Fruit fly (Drosophila melanogaster): ENCODE data around the gene bt.

The bt gene

DNA sequence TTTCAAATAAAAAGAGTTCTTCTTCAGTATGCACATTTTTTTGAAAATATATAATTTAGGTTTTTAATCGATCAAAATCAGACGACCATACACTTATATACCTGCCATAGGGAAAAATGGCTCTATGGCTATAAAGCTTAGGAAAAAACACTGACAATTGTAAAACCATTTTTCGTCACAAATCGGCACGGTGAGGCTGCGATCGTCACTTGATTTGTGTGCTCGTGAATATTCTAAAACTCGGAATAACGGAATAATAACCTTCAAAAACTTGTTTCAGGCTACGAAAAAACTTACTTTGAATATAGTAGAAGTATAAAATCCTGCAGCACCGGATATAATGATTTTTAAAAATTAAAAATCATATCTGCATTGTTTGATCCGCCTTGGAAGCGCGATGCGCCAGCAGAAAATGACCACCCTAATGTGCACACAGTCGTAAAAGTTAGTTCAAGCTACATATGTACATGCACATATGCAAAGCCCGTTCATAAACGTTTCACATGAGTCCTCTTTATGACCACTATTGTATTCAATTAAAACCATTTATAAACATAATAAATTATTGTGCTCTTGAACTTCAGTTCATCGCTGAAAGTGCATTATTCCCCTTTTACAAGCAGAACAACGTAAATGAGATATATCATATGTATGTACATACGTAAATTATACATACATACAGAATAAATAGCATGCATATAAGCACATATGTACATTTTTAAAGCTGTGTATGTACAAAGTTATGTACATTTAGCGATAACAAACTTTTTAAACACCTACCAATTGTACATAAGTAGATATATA lies 29.1 kb upstream of the bt start (continued):
- TF ChIP-seq Sox15 (GFP tag; optimal IDR thresholded peaks at IDR 0.05), result no peak
- TF ChIP-seq CG31627 (GFP tag; optimal IDR thresholded peaks at IDR 0.05), result peak; percentile 37
- TF ChIP-seq CG10669 (GFP tag; optimal IDR thresholded peaks at IDR 0.05), result no peak
- TF ChIP-seq fkh (GFP tag; optimal IDR thresholded peaks at IDR 0.05), result no peak
- TF ChIP-seq CG11902 (GFP tag; optimal IDR thresholded peaks at IDR 0.05), result no peak
- no peak for TF ChIP-seq vri (GFP tag; optimal IDR thresholded peaks at IDR 0.05)
- peak; percentile 38 for TF ChIP-seq CG8632 (GFP tag; optimal IDR thresholded peaks at IDR 0.05)
- TF ChIP-seq Eip78C (GFP tag), result peak; percentile 84
- TF ChIP-seq Gug (GFP tag; IDR thresholded peaks at IDR 0.05), result no peak
- no peak for TF ChIP-seq CG15336 (GFP tag; IDR thresholded peaks at IDR 0.05)
- no peak for TF ChIP-seq CG7368 (GFP tag; optimal IDR thresholded peaks at IDR 0.05)
- TF ChIP-seq eg (GFP tag; IDR thresholded peaks at IDR 0.05), result no peak
- peak; percentile 11 for TF ChIP-seq OdsH (GFP tag; optimal IDR thresholded peaks at IDR 0.05)
- no peak for TF ChIP-seq CG11762 (GFP tag; optimal IDR thresholded peaks at IDR 0.05; ENCODE audit: insufficient read depth)
- no peak for TF ChIP-seq spab (GFP tag; optimal IDR thresholded peaks at IDR 0.05)

- TF ChIP-seq CG6163 (GFP tag; IDR thresholded peaks at IDR 0.05) (no peak), esn (GFP tag; optimal IDR thresholded peaks at IDR 0.05) (peak; percentile 15), OdsH (GFP tag; optimal IDR thresholded peaks at IDR 0.05) (peak; percentile 10), CG1621 (tag; optimal IDR thresholded peaks at IDR 0.05) (no peak), ss (GFP tag; optimal IDR thresholded peaks at IDR 0.05) (peak in 1 of 2 experiments; percentile 10), Smox (GFP tag; optimal IDR thresholded peaks at IDR 0.05) (no peak), vri (GFP tag; optimal IDR thresholded peaks at IDR 0.05) (peak; percentile 50), Ets21C (GFP tag; optimal IDR thresholded peaks at IDR 0.05) (no peak), Sox14 (GFP tag; optimal IDR thresholded peaks at IDR 0.05) (peak; percentile 6), CG6792 (GFP tag; optimal IDR thresholded peaks at IDR 0.05) (peak; percentile 13), Sox102F (GFP tag; optimal IDR thresholded peaks at IDR 0.05) (peak; percentile 60), CG10631 (GFP tag; optimal IDR thresholded peaks at IDR 0.05) (no peak), Eip78C (GFP tag) (peak; percentile 75), acj6 (GFP tag; optimal IDR thresholded peaks at IDR 0.05) (peak; percentile 6), pdm3 (GFP tag; optimal IDR thresholded peaks at IDR 0.05) (peak; percentile 13), CG11294 (GFP tag; IDR thresholded peaks at IDR 0.05) (no peak), CG6854 (GFP tag; optimal IDR thresholded peaks at IDR 0.05) (peak; percentile 45)
Observed at dm6 chr4:695845-696244, 28.4 kb upstream of the bt start, which contains the start of gene myo. TSS of gene myo (minus strand) at chr4:696055.

DNA sequence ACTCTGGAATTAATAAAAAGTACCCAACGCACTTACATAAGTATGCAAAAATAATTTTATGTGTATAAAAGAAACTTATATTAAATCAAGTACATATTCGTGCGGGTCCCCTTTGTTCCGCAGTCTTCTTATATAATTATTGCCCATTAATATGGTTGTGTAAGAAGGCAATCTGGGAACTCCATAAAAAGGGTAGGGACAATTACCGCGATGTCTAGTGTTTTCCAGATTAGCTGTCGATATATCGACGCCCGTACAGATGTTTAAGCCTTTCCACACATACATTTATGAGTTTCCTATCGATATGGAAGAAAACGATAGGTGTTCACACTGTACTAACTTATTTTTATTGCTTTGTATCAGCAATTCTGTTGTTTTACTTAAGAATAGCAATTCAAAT lies 27.6 kb upstream of the bt start:
- TF ChIP-seq OdsH (GFP tag; optimal IDR thresholded peaks at IDR 0.05), result peak; percentile 24
- TF ChIP-seq Sox102F (GFP tag; optimal IDR thresholded peaks at IDR 0.05), result peak; percentile 27
- no peak for TF ChIP-seq fkh (GFP tag; optimal IDR thresholded peaks at IDR 0.05)
- TF ChIP-seq Hr39 (GFP tag; optimal IDR thresholded peaks at IDR 0.05), result peak; percentile 33
- TF ChIP-seq CG34406 (GFP tag; optimal IDR thresholded peaks at IDR 0.05), result no peak
- no peak for TF ChIP-seq Ets21C (GFP tag; optimal IDR thresholded peaks at IDR 0.05)
- peak; percentile 29 for TF ChIP-seq CG10631 (GFP tag; optimal IDR thresholded peaks at IDR 0.05)
- no peak for TF ChIP-seq Sox15 (GFP tag; optimal IDR thresholded peaks at IDR 0.05)
- TF ChIP-seq CG4318 (GFP tag; optimal IDR thresholded peaks at IDR 0.05), result no peak
- no peak for TF ChIP-seq Hr4 (GFP tag; optimal IDR thresholded peaks at IDR 0.05)
- TF ChIP-seq Sox14 (GFP tag; optimal IDR thresholded peaks at IDR 0.05), result peak; percentile 63
- no peak for TF ChIP-seq Blimp-1 (GFP tag; optimal IDR thresholded peaks at IDR 0.05)
- no peak for TF ChIP-seq CG10669 (GFP tag; optimal IDR thresholded peaks at IDR 0.05)
- peak; percentile 72 for TF ChIP-seq vri (GFP tag; optimal IDR thresholded peaks at IDR 0.05)
- no peak for TF ChIP-seq Gug (GFP tag; IDR thresholded peaks at IDR 0.05)
- no peak for TF ChIP-seq net (GFP tag; optimal IDR thresholded peaks at IDR 0.05)
- no peak for TF ChIP-seq fd59A (GFP tag; optimal IDR thresholded peaks at IDR 0.05)
- TF ChIP-seq Met (GFP tag; optimal IDR thresholded peaks at IDR 0.05), result peak; percentile 33
- TF ChIP-seq CG9139 (GFP tag; optimal IDR thresholded peaks at IDR 0.05), result no peak
- TF ChIP-seq CG15336 (GFP tag; IDR thresholded peaks at IDR 0.05), result no peak
- TF ChIP-seq CG31627 (GFP tag; optimal IDR thresholded peaks at IDR 0.05), result peak; percentile 29
- TF ChIP-seq Ets96B (tag; optimal IDR thresholded peaks at IDR 0.05), result no peak
- TF ChIP-seq CG3919 (GFP tag; optimal IDR thresholded peaks at IDR 0.05), result peak; percentile 40
- no peak for TF ChIP-seq spab (GFP tag; optimal IDR thresholded peaks at IDR 0.05)
- TF ChIP-seq ss (GFP tag; optimal IDR thresholded peaks at IDR 0.05), result no peak
- no peak for TF ChIP-seq dac (GFP tag; optimal IDR thresholded peaks at IDR 0.05)
- peak; percentile 14 for TF ChIP-seq lz (GFP tag; optimal IDR thresholded peaks at IDR 0.05)
- TF ChIP-seq fd85E (GFP tag; optimal IDR thresholded peaks at IDR 0.05), result no peak
- TF ChIP-seq Eip75B (GFP tag; optimal IDR thresholded peaks at IDR 0.05), result no peak
- TF ChIP-seq CG7368 (GFP tag; optimal IDR thresholded peaks at IDR 0.05), result no peak
- TF ChIP-seq CG16779 (tag; optimal IDR thresholded peaks at IDR 0.05), result no peak
- TF ChIP-seq CG1621 (tag; optimal IDR thresholded peaks at IDR 0.05), result no peak

Measured in whole organism, prepupa.